Fruit fly (Drosophila melanogaster) S2 (cell line): ENCODE data around the gene Cul5.

Experiments used
- CG8478 ChIP-seq: fragments of >200 bp; optimal IDR thresholded peaks from 2 replicates; lab custom pipeline; 2018
- CTCF ChIP-seq, 2 experiments: fragments of >200 bp; optimal IDR thresholded peaks; 2 replicates each; lab custom pipeline; 2018

DNA sequence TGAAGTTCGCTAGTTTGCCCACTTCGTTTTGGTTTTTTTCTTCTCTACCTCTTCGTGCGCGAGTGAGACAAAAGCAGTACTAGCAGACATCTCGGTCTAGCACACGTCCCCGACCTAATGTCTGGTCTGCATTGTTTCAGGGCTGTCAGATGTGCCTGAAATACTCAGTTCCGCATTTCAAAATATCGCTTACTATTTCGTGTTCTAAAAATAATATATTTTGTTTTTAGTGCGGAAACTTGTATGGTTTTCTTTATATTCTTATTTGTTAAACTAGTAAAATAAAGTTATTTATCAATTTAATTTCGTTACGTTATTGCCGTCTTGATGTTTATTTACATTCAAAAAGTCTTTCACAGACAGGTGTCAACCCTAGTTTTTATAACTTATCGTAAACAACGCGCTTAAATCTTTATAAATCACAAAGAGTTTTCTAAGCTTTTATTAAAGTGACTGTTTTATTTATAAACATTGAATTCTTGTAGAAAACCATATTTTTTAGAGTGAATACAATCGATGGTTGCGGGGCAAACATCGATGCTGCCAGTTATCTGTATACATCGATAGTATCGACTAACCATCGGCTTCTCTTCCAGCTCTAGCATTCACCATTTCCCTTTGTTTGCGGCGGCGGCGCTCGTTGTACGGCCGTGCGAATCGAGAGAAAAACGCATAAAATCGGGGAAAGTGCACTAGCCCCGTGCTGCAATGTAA is 589 bp upstream of the Cul5 start:
- no peak for TF ChIP-seq CG8478
- TF ChIP-seq CTCF (optimal IDR thresholded peaks at IDR 0.05; lab: Kevin White, UChicago) = peak in 1 of 2 experiments; percentile 30
